Worm (Caenorhabditis elegans) whole organism, late embryonic: ENCODE results near the gene lsy-2.

Source experiments
- ceh-14 ChIP-seq: sonication (generic microtip); optimal IDR thresholded peaks from 2 replicates; lab custom pipeline; 2016; ENCODE audit warnings: missing genotype, missing genetic modification characterization, missing compliant biosample characterization
- ceh-45 ChIP-seq: fragments of 200-800 bp; sonication (Bioruptor generic); IDR thresholded peaks from 2 replicates; pipeline ENCODE4 v1.3.6; 2022; ENCODE audit warnings: missing genetic modification reagents, missing genetic modification characterization, missing compliant biosample characterization
- ceh-9 ChIP-seq: sonication (generic microtip); optimal IDR thresholded peaks from 2 replicates; lab custom pipeline; 2016; ENCODE audit warnings: mild to moderate bottlenecking, missing genetic modification characterization, inconsistent platforms, missing compliant biosample characterization
- hlh-30 ChIP-seq: sonication (generic microtip); optimal IDR thresholded peaks from 2 replicates; lab custom pipeline; 2017; ENCODE audit warnings: antibody characterized with exemption, missing genetic modification characterization, missing compliant biosample characterization; ENCODE audit not compliant: insufficient read depth
- hlh-6 ChIP-seq: sonication (generic microtip); optimal IDR thresholded peaks from 2 replicates; lab custom pipeline; 2016; ENCODE audit warnings: missing genotype, missing genetic modification characterization, missing compliant biosample characterization
- lim-6 ChIP-seq: sonication (generic microtip); optimal IDR thresholded peaks from 2 replicates; lab custom pipeline; 2016; ENCODE audit warnings: missing genetic modification characterization, missing compliant biosample characterization
- mec-3 ChIP-seq: sonication (generic microtip); optimal IDR thresholded peaks from 2 replicates; lab custom pipeline; 2016; ENCODE audit warnings: borderline replicate concordance, missing genetic modification characterization, missing compliant biosample characterization
- pros-1 ChIP-seq: fragments of 150-350 bp; optimal IDR thresholded peaks from 2 replicates; lab custom pipeline; 2014; ENCODE audit warnings: missing biosample characterization, missing genetic modification reagents, missing genetic modification characterization
- tbx-2 ChIP-seq: sonication (generic microtip); optimal IDR thresholded peaks from 2 replicates; lab custom pipeline; 2016; ENCODE audit warnings: missing genetic modification characterization, missing compliant biosample characterization
- ttx-3 ChIP-seq: sonication (generic microtip); optimal IDR thresholded peaks from 2 replicates; lab custom pipeline; 2016; ENCODE audit warnings: missing genetic modification reagents, missing genetic modification characterization, missing compliant biosample characterization

DNA sequence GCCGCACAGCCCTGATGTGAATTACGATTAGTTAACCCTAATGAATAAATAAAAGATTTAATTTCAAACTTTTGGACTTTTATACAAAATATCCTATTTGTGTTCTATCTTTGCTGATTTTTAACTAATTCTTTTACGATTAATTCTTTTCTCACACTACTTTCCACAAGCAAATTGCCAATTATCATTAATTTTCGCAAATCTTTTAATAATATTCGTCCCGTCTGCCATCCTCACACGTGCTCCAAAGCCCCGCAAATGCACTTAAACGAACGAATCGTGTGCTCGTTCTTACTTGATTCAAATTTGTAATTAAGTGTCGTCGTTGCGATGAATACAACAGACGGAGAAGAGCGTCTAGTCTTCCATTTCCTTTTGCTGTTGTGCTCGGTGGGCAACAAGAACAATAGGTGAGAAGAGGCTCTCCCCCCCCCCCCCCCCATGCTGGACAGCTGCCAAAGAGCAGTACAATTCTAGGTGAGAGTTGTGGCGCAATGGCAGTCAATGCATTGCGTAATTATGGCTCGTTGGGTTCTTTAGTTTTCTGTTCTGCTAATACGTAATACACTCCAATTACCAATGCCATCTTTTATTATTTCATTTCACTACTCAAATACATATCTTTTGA, 44.8 kb upstream of the lsy-2 start:
- no peak for TF ChIP-seq ceh-14 (tag; lab: Kevin White, UChicago)
- no peak for TF ChIP-seq lim-6
- TF ChIP-seq ttx-3: no peak
- TF ChIP-seq pros-1 (tag; lab: Kevin White, UChicago): no peak
- TF ChIP-seq ceh-45 (GFP tag; lab: Robert Waterston, UW): no peak
- TF ChIP-seq hlh-30 (tag; lab: Kevin White, UChicago): no peak
- no peak for TF ChIP-seq ceh-9 (tag; lab: Kevin White, UChicago)
- no peak for TF ChIP-seq mec-3 (tag; lab: Kevin White, UChicago)
- no peak for TF ChIP-seq tbx-2 (tag; lab: Kevin White, UChicago)
- TF ChIP-seq hlh-6: no peak
